Worm (Caenorhabditis elegans) whole organism, midembryonic: ENCODE data around the gene T14G10.8.

Experiments used
- flt-1 ChIP-seq: fragments of 200-800 bp; sonication (Bioruptor generic); IDR thresholded peaks from 2 replicates; pipeline ENCODE4 v1.3.6; 2022; ENCODE audit warnings: missing genetic modification characterization, missing compliant biosample characterization
- tab-1 ChIP-seq: fragments of 200-800 bp; sonication (Bioruptor generic); IDR thresholded peaks from 2 replicates; pipeline ENCODE4 v1.3.6; 2022; ENCODE audit warnings: missing genetic modification characterization, missing compliant biosample characterization

DNA sequence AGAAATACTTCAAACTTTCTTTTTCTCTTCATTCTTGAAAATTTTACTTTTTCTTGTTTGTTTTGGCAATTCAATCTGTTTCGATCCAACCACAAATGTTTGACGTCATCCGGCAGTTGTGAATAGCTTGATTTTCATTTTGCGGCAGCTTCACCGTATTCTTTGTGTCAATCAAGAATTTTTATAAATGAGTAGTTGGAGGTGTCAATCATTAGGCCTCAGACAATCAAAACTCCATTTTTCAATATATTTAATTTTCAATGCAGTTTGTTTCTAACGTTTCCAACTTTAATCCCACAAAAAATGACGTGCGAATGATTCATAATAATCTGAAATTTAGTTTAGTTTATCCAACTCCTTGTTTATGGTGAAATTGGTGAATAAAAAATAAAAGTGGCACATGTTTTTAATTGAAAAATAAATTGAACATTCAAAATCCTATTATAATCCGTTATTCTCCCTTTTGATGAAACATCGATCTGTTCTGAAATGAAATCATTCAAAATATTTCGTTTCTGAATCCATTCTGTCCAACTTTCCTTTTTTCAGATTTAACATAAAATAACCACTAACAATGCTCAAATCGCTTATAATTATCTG lies 10.8 kb upstream of the T14G10.8 start, which contains the start of gene ttr-53:
- no peak for TF ChIP-seq tab-1
- no peak for TF ChIP-seq flt-1 (GFP tag; lab: Robert Waterston, UW)
